Fruit fly (Drosophila melanogaster) whole organism, embryonic: Measurements from ENCODE around the gene CG31064.

Experiments used
- BEAF-32 ChIP-seq: fragments of 200-800 bp; sonication (Bioruptor generic); optimal IDR thresholded peaks from 3 replicates; lab custom pipeline; 2017; ENCODE audit warnings: missing biosample characterization, missing genetic modification characterization, mild to moderate bottlenecking, moderate library complexity, missing genetic modification reagents
- CG10366 ChIP-seq: fragments of 200-800 bp; sonication (Bioruptor generic); IDR thresholded peaks from 2 replicates; pipeline ENCODE4 v1.3.6; 2022; ENCODE audit warnings: missing biosample characterization, missing genetic modification characterization
- CG12659 ChIP-seq: fragments of 200-800 bp; sonication (Bioruptor generic); optimal IDR thresholded peaks from 3 replicates; lab custom pipeline; 2017; ENCODE audit warnings: mild to moderate bottlenecking, missing biosample characterization, missing genetic modification reagents, missing genetic modification characterization
- CG14710 ChIP-seq: fragments of 200-800 bp; sonication (Bioruptor generic); optimal IDR thresholded peaks from 3 replicates; lab custom pipeline; 2019; ENCODE audit warnings: missing biosample characterization, mild to moderate bottlenecking, missing genetic modification characterization, moderate library complexity
- CG15514 ChIP-seq: fragments of 200-800 bp; sonication (Bioruptor generic); optimal IDR thresholded peaks from 3 replicates; lab custom pipeline; 2017; ENCODE audit warnings: missing biosample characterization, missing genetic modification characterization, mild to moderate bottlenecking, moderate library complexity, missing genetic modification reagents
- CG17359 ChIP-seq: fragments of 200-800 bp; sonication (Bioruptor generic); optimal IDR thresholded peaks from 3 replicates; lab custom pipeline; 2018; ENCODE audit warnings: missing biosample characterization, mild to moderate bottlenecking, missing genetic modification characterization, moderate library complexity
- CG17385 ChIP-seq: fragments of 200-800 bp; sonication (Bioruptor generic); optimal IDR thresholded peaks from 3 replicates; lab custom pipeline; 2018; ENCODE audit warnings: missing biosample characterization, mild to moderate bottlenecking, missing genetic modification characterization
- CG32772 ChIP-seq: fragments of 200-800 bp; sonication (Bioruptor generic); IDR thresholded peaks from 2 replicates; pipeline ENCODE4 v1.3.6; 2022; ENCODE audit warnings: missing biosample characterization, missing genetic modification characterization
- CG3838 ChIP-seq: fragments of 200-800 bp; sonication (Bioruptor generic); optimal IDR thresholded peaks from 3 replicates; lab custom pipeline; 2016; ENCODE audit warnings: missing biosample characterization, missing genetic modification characterization
- CG4617 ChIP-seq: fragments of 200-800 bp; sonication (Bioruptor generic); optimal IDR thresholded peaks from 3 replicates; lab custom pipeline; 2016; ENCODE audit warnings: missing biosample characterization, missing genetic modification characterization, borderline replicate concordance
- CG4820 ChIP-seq: fragments of 200-800 bp; sonication (Bioruptor generic); optimal IDR thresholded peaks from 3 replicates; lab custom pipeline; 2016; ENCODE audit warnings: missing biosample characterization, missing genetic modification characterization
- CG9797 ChIP-seq: fragments of 200-800 bp; sonication (Bioruptor generic); optimal IDR thresholded peaks from 3 replicates; lab custom pipeline; 2018; ENCODE audit warnings: missing biosample characterization, mild to moderate bottlenecking, missing genetic modification characterization
- CG9876 ChIP-seq: fragments of 200-800 bp; sonication (Bioruptor generic); optimal IDR thresholded peaks from 2 replicates; lab custom pipeline; 2016; ENCODE audit warnings: missing biosample characterization, missing genetic modification characterization
- CHES-1-like ChIP-seq: fragments of 200-800 bp; sonication (Bioruptor generic); optimal IDR thresholded peaks from 2 replicates; lab custom pipeline; 2016; ENCODE audit warnings: missing biosample characterization, missing genetic modification characterization
- CoRest ChIP-seq: fragments of 200-800 bp; sonication (Bioruptor generic); optimal IDR thresholded peaks from 3 replicates; lab custom pipeline; 2018; ENCODE audit warnings: missing biosample characterization, mild to moderate bottlenecking, missing genetic modification characterization, moderate library complexity
- Dek ChIP-seq: fragments of 200-800 bp; sonication (Bioruptor generic); optimal IDR thresholded peaks from 3 replicates; lab custom pipeline; 2019; ENCODE audit warnings: missing biosample characterization, mild to moderate bottlenecking, missing genetic modification characterization, moderate library complexity
- Dp ChIP-seq: fragments of 200-800 bp; sonication (Bioruptor generic); optimal IDR thresholded peaks from 2 replicates; lab custom pipeline; 2018; ENCODE audit warnings: missing biosample characterization, mild to moderate bottlenecking, missing genetic modification characterization, moderate library complexity
- E2f2 ChIP-seq: fragments of 200-800 bp; sonication (Bioruptor generic); IDR thresholded peaks from 2 replicates; pipeline ENCODE4 v1.3.6; 2022; ENCODE audit warnings: missing biosample characterization, missing genetic modification characterization
- Hmx ChIP-seq: fragments of 200-800 bp; sonication (Bioruptor generic); optimal IDR thresholded peaks from 2 replicates; lab custom pipeline; 2016; ENCODE audit warnings: missing biosample characterization, missing genetic modification characterization
- MBD-R2 ChIP-seq: fragments of 200-800 bp; sonication (Bioruptor generic); IDR thresholded peaks from 2 replicates; pipeline ENCODE4 v1.3.6; 2022; ENCODE audit warnings: missing biosample characterization, missing genetic modification characterization
- Max ChIP-seq: fragments of 200-800 bp; sonication (Bioruptor generic); optimal IDR thresholded peaks from 2 replicates; lab custom pipeline; 2016; ENCODE audit warnings: missing biosample characterization, mild to moderate bottlenecking, missing genetic modification characterization
- Myb ChIP-seq: fragments of 200-800 bp; sonication (Bioruptor generic); optimal IDR thresholded peaks from 2 replicates; lab custom pipeline; 2016; ENCODE audit warnings: missing biosample characterization, missing genetic modification characterization
- Sry-δ ChIP-seq: fragments of 200-800 bp; sonication (Bioruptor generic); optimal IDR thresholded peaks from 2 replicates; lab custom pipeline; 2016; ENCODE audit warnings: missing biosample characterization, missing genetic modification characterization
- YL-1 ChIP-seq: fragments of 200-800 bp; sonication (Bioruptor generic); optimal IDR thresholded peaks from 3 replicates; lab custom pipeline; 2017; ENCODE audit warnings: missing biosample characterization, mild to moderate bottlenecking, missing genetic modification characterization
- cad ChIP-seq: fragments of >200 bp; optimal IDR thresholded peaks from 2 replicates; lab custom pipeline; 2017; ENCODE audit warnings: missing biosample characterization, missing genetic modification characterization
- dpn ChIP-seq, 2 experiments: fragments of 200-800 bp; sonication (Bioruptor generic); optimal IDR thresholded peaks; 3 replicates each; lab custom pipeline; 2016; ENCODE audit warnings: missing biosample characterization in 2 of 2, missing genetic modification characterization in 2 of 2
- exex ChIP-seq: fragments of 200-800 bp; sonication (Bioruptor generic); optimal IDR thresholded peaks from 4 replicates; lab custom pipeline; 2018; ENCODE audit warnings: missing biosample characterization, mild to moderate bottlenecking, missing genetic modification characterization, moderate library complexity
- gfzf ChIP-seq: fragments of 200-800 bp; sonication (Bioruptor generic); optimal IDR thresholded peaks from 2 replicates; lab custom pipeline; 2016; ENCODE audit warnings: missing biosample characterization, mild to moderate bottlenecking, missing genetic modification characterization, moderate library complexity
- inv ChIP-seq: fragments of 200-800 bp; sonication (Bioruptor generic); IDR thresholded peaks from 2 replicates; pipeline ENCODE4 v1.3.6; 2022; ENCODE audit warnings: missing biosample characterization, missing genetic modification characterization; ENCODE audit not compliant: partially characterized antibody
- jing ChIP-seq: fragments of 200-800 bp; sonication (Bioruptor generic); optimal IDR thresholded peaks from 2 replicates; lab custom pipeline; 2018; ENCODE audit warnings: missing biosample characterization, mild to moderate bottlenecking, missing genetic modification characterization
- phol ChIP-seq: fragments of 200-800 bp; sonication (Bioruptor generic); optimal IDR thresholded peaks from 3 replicates; lab custom pipeline; 2018; ENCODE audit warnings: missing biosample characterization, mild to moderate bottlenecking, missing genetic modification characterization, moderate library complexity
- pita ChIP-seq: fragments of 200-800 bp; sonication (Bioruptor generic); optimal IDR thresholded peaks from 2 replicates; lab custom pipeline; 2017; ENCODE audit warnings: missing biosample characterization, mild to moderate bottlenecking, missing genetic modification characterization
- pzg ChIP-seq: fragments of 200-800 bp; sonication (Bioruptor generic); optimal IDR thresholded peaks from 3 replicates; lab custom pipeline; 2018; ENCODE audit warnings: missing biosample characterization, mild to moderate bottlenecking, missing genetic modification characterization, moderate library complexity
- sens ChIP-seq: fragments of 200-800 bp; sonication (Bioruptor generic); peaks from one replicate; lab custom pipeline; 2016; ENCODE audit warnings: missing biosample characterization, missing genetic modification characterization
- sob ChIP-seq: fragments of 200-800 bp; sonication (Bioruptor generic); IDR thresholded peaks from 2 replicates; pipeline ENCODE4 v1.3.6; 2022; ENCODE audit warnings: missing biosample characterization, missing genetic modification characterization
- sqz ChIP-seq: fragments of 200-800 bp; sonication (Bioruptor generic); optimal IDR thresholded peaks from 3 replicates; lab custom pipeline; 2018; ENCODE audit warnings: missing biosample characterization, mild to moderate bottlenecking, missing genetic modification characterization
- tna ChIP-seq: fragments of 200-800 bp; sonication (Bioruptor generic); IDR thresholded peaks from 2 replicates; pipeline ENCODE4 v1.3.6; 2022; ENCODE audit warnings: missing biosample characterization, missing genetic modification characterization; ENCODE audit not compliant: partially characterized antibody
- trem ChIP-seq: fragments of 200-800 bp; optimal IDR thresholded peaks from 3 replicates; lab custom pipeline; 2019; ENCODE audit warnings: missing biosample characterization, mild to moderate bottlenecking, missing genetic modification characterization, moderate library complexity
- zen2 ChIP-seq: fragments of 200-800 bp; sonication (Bioruptor generic); IDR thresholded peaks from 3 replicates; pipeline ENCODE4 v1.3.6; 2022; ENCODE audit warnings: missing biosample characterization, missing genetic modification characterization; ENCODE audit not compliant: partially characterized antibody

Gene CG31064

DNA sequence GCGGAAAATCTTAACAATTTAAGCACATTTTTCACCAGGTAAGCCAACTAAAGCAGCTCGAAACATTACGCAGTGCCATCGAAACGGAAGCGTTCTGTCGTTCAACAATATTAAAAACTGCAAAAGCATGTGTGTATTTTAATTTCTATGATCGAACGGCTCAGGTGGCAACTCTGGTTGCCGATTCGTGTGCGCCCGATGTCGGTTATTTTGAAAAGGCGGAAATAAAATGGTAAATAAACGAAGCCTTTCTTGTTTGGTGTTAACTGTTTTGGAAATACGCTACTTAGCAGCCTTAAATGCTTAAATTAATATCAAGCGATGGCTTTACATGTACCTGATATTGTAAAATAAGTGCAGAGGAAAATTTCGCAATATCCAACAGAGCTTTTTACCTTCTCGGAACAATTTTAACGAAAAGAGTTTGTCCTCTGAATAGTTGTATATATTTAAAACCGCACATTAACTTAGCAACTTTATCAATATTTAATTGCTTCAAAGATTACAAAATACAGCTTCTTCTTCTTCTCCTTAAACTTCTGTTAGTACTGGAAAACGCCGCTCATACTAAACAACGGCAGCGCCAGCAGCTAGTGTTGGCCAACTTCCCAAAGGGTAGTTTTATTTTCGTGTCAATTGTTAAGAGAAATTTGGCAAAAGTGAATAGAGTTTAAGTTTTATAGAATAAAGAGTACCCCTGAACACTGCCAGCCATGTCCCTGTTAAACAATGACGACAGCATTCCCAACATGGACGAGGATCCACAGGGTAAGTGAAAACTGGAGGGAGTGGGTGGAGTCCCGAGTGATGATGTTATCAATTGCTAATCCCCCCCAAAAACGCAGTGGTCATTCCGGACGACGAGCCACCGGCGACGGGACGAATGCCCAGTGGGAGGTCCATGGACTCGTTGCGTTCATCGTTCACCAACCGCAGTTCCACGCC lies 34.5 kb upstream of the CG31064 start, which contains the start of gene CG5934 (continued):
- TF ChIP-seq CG3838 = no peak
- peak; percentile 43 for TF ChIP-seq Dek (tag; lab: Kevin White, UChicago)
- peak; percentile 47 for TF ChIP-seq exex (tag; lab: Kevin White, UChicago)
- TF ChIP-seq CG17385 (GFP tag; lab: Kevin White, UChicago) = peak; percentile 97
- TF ChIP-seq cad (GFP tag; lab: Kevin White, UChicago) = no peak
- no peak for TF ChIP-seq zen2 (GFP tag; lab: Robert Waterston, UW)
- TF ChIP-seq tna (GFP tag; lab: Robert Waterston, UW) = no peak
- TF ChIP-seq dpn (GFP tag; optimal IDR thresholded peaks at IDR 0.05; lab: Kevin White, UChicago) = peak in 1 of 2 experiments; percentile 32
- TF ChIP-seq BEAF-32 (GFP tag; lab: Kevin White, UChicago) = peak; percentile 38
- TF ChIP-seq CHES-1-like (GFP tag; lab: Kevin White, UChicago) = peak; percentile 40

DNA sequence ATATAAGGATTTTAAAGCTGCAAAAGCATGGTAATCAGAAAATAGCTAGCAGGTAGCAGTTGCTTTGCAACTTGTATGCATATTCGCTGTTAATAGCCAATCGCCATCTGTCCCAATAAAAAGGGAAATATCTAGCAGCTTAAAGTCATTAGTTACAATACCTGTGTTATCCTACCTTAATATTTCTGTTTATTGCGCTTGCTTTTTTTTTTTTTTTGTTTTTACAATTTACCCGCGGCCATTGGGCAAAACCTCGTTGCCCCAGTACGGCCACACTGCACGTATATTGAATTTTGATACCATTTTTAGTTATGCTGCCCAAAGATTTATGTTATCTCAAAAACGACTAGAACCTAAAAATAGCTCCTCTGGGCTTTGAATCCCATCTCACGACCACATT lies 33.3 kb upstream of the CG31064 start:
- peak; percentile 8 for TF ChIP-seq Sry-δ (GFP tag; lab: Kevin White, UChicago)
- no peak for TF ChIP-seq Max (GFP tag; lab: Kevin White, UChicago)
- peak; percentile 36 for TF ChIP-seq CG17359 (tag; lab: Kevin White, UChicago)
- TF ChIP-seq inv (GFP tag; lab: Robert Waterston, UW) = no peak
- TF ChIP-seq phol = peak; percentile 31
- TF ChIP-seq CG15514 = peak; percentile 22
- TF ChIP-seq CG4617 (GFP tag; lab: Kevin White, UChicago) = peak; percentile 37
- TF ChIP-seq YL-1 (GFP tag; lab: Kevin White, UChicago) = no peak
- TF ChIP-seq sqz = peak; percentile 32
- peak; percentile 72 for TF ChIP-seq sens (GFP tag; lab: Kevin White, UChicago)
- TF ChIP-seq MBD-R2 (GFP tag; lab: Robert Waterston, UW) = peak; percentile 52
- peak; percentile 41; the same call in 1 of the 2 replicates for TF ChIP-seq E2f2 (GFP tag; lab: Robert Waterston, UW)
- TF ChIP-seq CoRest (tag; lab: Kevin White, UChicago) = no peak
- TF ChIP-seq Myb (GFP tag; lab: Kevin White, UChicago) = peak; percentile 23
- peak; percentile 41 for TF ChIP-seq trem (tag; lab: Kevin White, UChicago)
- TF ChIP-seq CG4820 = no peak
- TF ChIP-seq Hmx (GFP tag; lab: Kevin White, UChicago) = no peak
- TF ChIP-seq Dp (GFP tag; lab: Kevin White, UChicago) = peak; percentile 20
- TF ChIP-seq CG9797 (GFP tag; lab: Kevin White, UChicago) = peak; percentile 41
- no peak for TF ChIP-seq sob (GFP tag; lab: Robert Waterston, UW)
- no peak for TF ChIP-seq CG9876 (GFP tag; lab: Kevin White, UChicago)
- TF ChIP-seq CG14710 (tag; lab: Kevin White, UChicago) = peak; percentile 23
- TF ChIP-seq CG32772 (GFP tag; lab: Robert Waterston, UW) = 0 out of 2 replicates have a peak, but pooled peaks have one; percentile 40
- no peak for TF ChIP-seq pita (GFP tag; lab: Kevin White, UChicago)
- peak; percentile 7 for TF ChIP-seq pzg (GFP tag; lab: Kevin White, UChicago)
- no peak for TF ChIP-seq CG10366 (GFP tag; lab: Robert Waterston, UW)
- no peak for TF ChIP-seq exex (tag; lab: Kevin White, UChicago)
- no peak for TF ChIP-seq jing (GFP tag; lab: Kevin White, UChicago)
- peak; percentile 78 for TF ChIP-seq gfzf (GFP tag; lab: Kevin White, UChicago)
- peak; percentile 4 for TF ChIP-seq CG12659 (GFP tag; lab: Kevin White, UChicago)
